Worm (Caenorhabditis elegans): Measurements from ENCODE around the gene C25E10.10.

- TF ChIP-seq lin-15B (tag; optimal IDR thresholded peaks at IDR 0.05): no peak
- peak; percentile 3 for TF ChIP-seq nfya-1 (tag; optimal IDR thresholded peaks at IDR 0.05; ENCODE audit: insufficient read depth)
- no peak for TF ChIP-seq aly-2 (tag; optimal IDR thresholded peaks at IDR 0.05)
- peak; percentile 1 for TF ChIP-seq nhr-25 (tag; optimal IDR thresholded peaks at IDR 0.05)
- TF ChIP-seq lin-39 (tag; optimal IDR thresholded peaks at IDR 0.05): no peak
- no peak for TF ChIP-seq ama-1 (optimal IDR thresholded peaks at IDR 0.05)
Measured at ce11 chrV:9078815-9079525, 22.8 kb upstream of the C25E10.10 start.
